Worm (Caenorhabditis elegans) whole organism, midembryonic: ENCODE measurements around the gene Y25C1A.6.

ENCODE experiments used
- klf-2 ChIP-seq: fragments of 200-800 bp; sonication (Bioruptor generic); conservative IDR thresholded peaks from 2 replicates; pipeline ENCODE4 v1.3.6; 2022; ENCODE audit warnings: missing genetic modification reagents, missing genetic modification characterization, missing compliant biosample characterization
- tab-1 ChIP-seq: fragments of 200-800 bp; sonication (Bioruptor generic); IDR thresholded peaks from 2 replicates; pipeline ENCODE4 v1.3.6; 2022; ENCODE audit warnings: missing genetic modification characterization, missing compliant biosample characterization

- TF ChIP-seq tab-1 (GFP tag; lab: Robert Waterston, UW) (no peak), klf-2 (no peak)
Observed at ce11 chrII:3065086-3065485, 4.2 kb downstream of the Y25C1A.6 start.
